Worm (Caenorhabditis elegans) whole organism, early embryonic: ENCODE results near the gene ZK287.4.

Experiments used
- ama-1 ChIP-seq: fragments of 150-350 bp; optimal IDR thresholded peaks from 2 replicates; lab custom pipeline; 2014
- flt-1 ChIP-seq: fragments of 200-800 bp; sonication (Bioruptor generic); IDR thresholded peaks from 2 replicates; pipeline ENCODE4 v1.3.6; 2022; ENCODE audit warnings: missing genetic modification characterization, missing compliant biosample characterization
- hnd-1 ChIP-seq: sonication (generic microtip); optimal IDR thresholded peaks from 2 replicates; lab custom pipeline; 2016; ENCODE audit warnings: missing genetic modification characterization, missing compliant biosample characterization

DNA sequence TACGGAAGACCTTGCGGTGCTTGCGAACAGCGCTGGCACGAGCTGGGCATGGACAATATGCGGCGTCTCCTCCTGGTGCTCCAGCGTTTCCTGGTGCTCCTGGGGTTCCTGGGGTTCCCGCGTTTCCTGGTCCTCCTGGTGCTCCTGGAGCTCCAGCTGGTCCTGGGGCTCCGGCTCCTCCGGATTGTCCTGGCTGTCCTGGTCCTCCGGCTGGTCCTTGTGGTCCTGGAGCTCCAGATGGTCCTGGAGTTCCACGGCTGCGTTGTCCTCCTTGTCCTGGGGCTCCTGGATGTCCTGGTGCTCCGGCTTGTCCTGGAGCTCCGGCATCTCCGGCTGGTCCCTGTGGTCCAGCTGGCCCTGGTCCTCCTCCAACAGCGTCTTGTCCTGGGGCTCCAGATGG is 53.1 kb downstream of the ZK287.4 start:
- TF ChIP-seq flt-1 (GFP tag; lab: Robert Waterston, UW), result no peak
- no peak for TF ChIP-seq ama-1 (lab: Kevin White, UChicago)
- no peak for TF ChIP-seq hnd-1 (tag; lab: Kevin White, UChicago)
